Worm (Caenorhabditis elegans) whole organism, L2 larva: ENCODE data around the gene cct-6.

Source experiments
- C34F6.9 ChIP-seq: fragments of 150-350 bp; optimal IDR thresholded peaks from 2 replicates; lab custom pipeline; 2014; ENCODE audit warnings: missing biosample characterization, missing genetic modification characterization
- F13H6.1 ChIP-seq: sonication (generic microtip); optimal IDR thresholded peaks from 2 replicates; lab custom pipeline; 2016; ENCODE audit warnings: missing genetic modification characterization, missing compliant biosample characterization
- R02D3.7 ChIP-seq: fragments of 150-350 bp; optimal IDR thresholded peaks from 2 replicates; lab custom pipeline; 2014; ENCODE audit warnings: missing biosample characterization, missing genetic modification characterization
- Y55F3AM.14 ChIP-seq: fragments of 200-800 bp; sonication (Bioruptor generic); optimal IDR thresholded peaks from 2 replicates; lab custom pipeline; 2018; ENCODE audit warnings: mild to moderate bottlenecking, missing genetic modification characterization, missing compliant biosample characterization
- ZK546.5 ChIP-seq: sonication (generic microtip); optimal IDR thresholded peaks from 2 replicates; lab custom pipeline; 2017; ENCODE audit warnings: missing biosample characterization, missing genetic modification characterization
- alr-1 ChIP-seq: fragments of 150-350 bp; optimal IDR thresholded peaks from 2 replicates; lab custom pipeline; 2014; ENCODE audit warnings: missing biosample characterization, missing genetic modification characterization
- aly-2 ChIP-seq: fragments of 150-350 bp; optimal IDR thresholded peaks from 2 replicates; lab custom pipeline; 2014; ENCODE audit warnings: missing biosample characterization, missing genetic modification characterization
- ama-1 ChIP-seq: fragments of 150-350 bp; optimal IDR thresholded peaks from 2 replicates; lab custom pipeline; 2018; ENCODE audit warnings: inconsistent platforms
- blmp-1 ChIP-seq: sonication (generic microtip); optimal IDR thresholded peaks from 2 replicates; lab custom pipeline; 2017; ENCODE audit warnings: missing genetic modification characterization, mild to moderate bottlenecking, missing compliant biosample characterization, antibody characterized with exemption, moderate library complexity; ENCODE audit not compliant: insufficient read depth
- ceh-16 ChIP-seq: fragments of 150-350 bp; optimal IDR thresholded peaks from 2 replicates; lab custom pipeline; 2014; ENCODE audit warnings: missing biosample characterization, missing genetic modification characterization
- ceh-82 ChIP-seq: fragments of 150-350 bp; optimal IDR thresholded peaks from 2 replicates; lab custom pipeline; 2014; ENCODE audit warnings: missing biosample characterization, missing genetic modification characterization
- crh-2 ChIP-seq: sonication (generic microtip); optimal IDR thresholded peaks from 2 replicates; lab custom pipeline; 2017; ENCODE audit warnings: missing biosample characterization, missing genetic modification characterization
- dmd-4 ChIP-seq: sonication (generic microtip); optimal IDR thresholded peaks from 2 replicates; lab custom pipeline; 2017; ENCODE audit warnings: missing biosample characterization, missing genetic modification characterization
- egl-27 ChIP-seq: sonication (generic microtip); optimal IDR thresholded peaks from 3 replicates; lab custom pipeline; 2017; ENCODE audit warnings: missing biosample characterization, missing genetic modification reagents, missing genetic modification characterization
- elt-1 ChIP-seq: fragments of 150-350 bp; optimal IDR thresholded peaks from 2 replicates; lab custom pipeline; 2014; ENCODE audit warnings: missing biosample characterization, missing genetic modification characterization
- elt-3 ChIP-seq: sonication (generic microtip); optimal IDR thresholded peaks from 2 replicates; lab custom pipeline; 2017; ENCODE audit warnings: missing biosample characterization, missing genetic modification characterization
- fos-1 ChIP-seq: fragments of 150-350 bp; optimal IDR thresholded peaks from 2 replicates; lab custom pipeline; 2014; ENCODE audit warnings: missing biosample characterization, missing genetic modification characterization
- gmeb-1 ChIP-seq: fragments of 150-350 bp; optimal IDR thresholded peaks from 2 replicates; lab custom pipeline; 2014; ENCODE audit warnings: missing biosample characterization, missing genetic modification characterization
- lin-11 ChIP-seq: fragments of 150-350 bp; sonication (generic microtip); optimal IDR thresholded peaks from 2 replicates; lab custom pipeline; 2014; ENCODE audit warnings: missing biosample characterization, missing genetic modification characterization, inconsistent platforms, mixed read lengths
- lin-13 ChIP-seq: fragments of 150-350 bp; optimal IDR thresholded peaks from 2 replicates; lab custom pipeline; 2014; ENCODE audit warnings: missing biosample characterization, missing genetic modification reagents, missing genetic modification characterization
- lin-39 ChIP-seq: fragments of 150-350 bp; optimal IDR thresholded peaks from 2 replicates; lab custom pipeline; 2014; ENCODE audit warnings: missing biosample characterization, missing genetic modification reagents, missing genetic modification characterization
- lsy-2 ChIP-seq, 2 experiments: fragments of 150-350 bp in 1 of 2; sonication (generic microtip) in 1 of 2; optimal IDR thresholded peaks; 2 replicates each; lab custom pipeline; 2014 to 2017; ENCODE audit warnings: missing biosample characterization in 2 of 2, missing genetic modification characterization in 2 of 2
- mab-5 ChIP-seq: fragments of 150-350 bp; optimal IDR thresholded peaks from 2 replicates; lab custom pipeline; 2014; ENCODE audit warnings: missing biosample characterization, missing genetic modification characterization
- mbf-1 ChIP-seq: sonication (generic microtip); optimal IDR thresholded peaks from 2 replicates; lab custom pipeline; 2017; ENCODE audit warnings: missing biosample characterization, missing genetic modification characterization
- mdl-1 ChIP-seq, 2 experiments: fragments of 150-350 bp in 1 of 2; sonication (generic microtip) in 1 of 2; optimal IDR thresholded peaks; 2 replicates each; lab custom pipeline; 2017; ENCODE audit warnings: missing biosample characterization in 2 of 2, missing genetic modification characterization in 2 of 2
- nhr-10 ChIP-seq: sonication (generic microtip); optimal IDR thresholded peaks from 2 replicates; lab custom pipeline; 2017; ENCODE audit warnings: missing biosample characterization, missing genetic modification characterization
- nhr-11 ChIP-seq: fragments of 150-350 bp; optimal IDR thresholded peaks from 2 replicates; lab custom pipeline; 2014; ENCODE audit warnings: missing biosample characterization, missing genetic modification characterization
- nhr-12 ChIP-seq: fragments of 150-350 bp; optimal IDR thresholded peaks from 2 replicates; lab custom pipeline; 2014; ENCODE audit warnings: missing biosample characterization, missing genetic modification characterization
- nhr-129 ChIP-seq: fragments of 150-350 bp; optimal IDR thresholded peaks from 2 replicates; lab custom pipeline; 2014; ENCODE audit warnings: missing biosample characterization, missing genetic modification characterization
- nhr-21 ChIP-seq: fragments of 150-350 bp; optimal IDR thresholded peaks from 2 replicates; lab custom pipeline; 2014; ENCODE audit warnings: missing biosample characterization, missing genetic modification characterization
- nhr-23 ChIP-seq: fragments of 150-350 bp; optimal IDR thresholded peaks from 2 replicates; lab custom pipeline; 2014; ENCODE audit warnings: missing biosample characterization, missing genetic modification reagents, missing genetic modification characterization
- nhr-237 ChIP-seq: fragments of 150-350 bp; optimal IDR thresholded peaks from 2 replicates; lab custom pipeline; 2014; ENCODE audit warnings: missing biosample characterization, missing genetic modification characterization
- nhr-25 ChIP-seq: fragments of 150-350 bp; sonication (generic microtip); optimal IDR thresholded peaks from 3 replicates; lab custom pipeline; 2014; ENCODE audit warnings: missing biosample characterization, missing genetic modification characterization
- nhr-6 ChIP-seq: fragments of 150-350 bp; optimal IDR thresholded peaks from 2 replicates; lab custom pipeline; 2014; ENCODE audit warnings: missing biosample characterization, missing genetic modification characterization
- nhr-77 ChIP-seq: fragments of 150-350 bp; optimal IDR thresholded peaks from 2 replicates; lab custom pipeline; 2014; ENCODE audit warnings: missing biosample characterization, missing genetic modification characterization
- peb-1 ChIP-seq: fragments of 150-350 bp; optimal IDR thresholded peaks from 2 replicates; lab custom pipeline; 2014; ENCODE audit warnings: missing biosample characterization, missing genetic modification characterization
- sem-4 ChIP-seq: fragments of 150-350 bp; optimal IDR thresholded peaks from 2 replicates; lab custom pipeline; 2014; ENCODE audit warnings: missing biosample characterization, missing genetic modification reagents, missing genetic modification characterization
- skn-1 ChIP-seq: sonication (generic microtip); optimal IDR thresholded peaks from 2 replicates; lab custom pipeline; 2017; ENCODE audit warnings: missing biosample characterization, missing genetic modification characterization
- sma-3 ChIP-seq: sonication (generic microtip); optimal IDR thresholded peaks from 2 replicates; lab custom pipeline; 2016; ENCODE audit warnings: missing genetic modification reagents, missing genetic modification characterization, missing compliant biosample characterization
- sma-9 ChIP-seq, 2 experiments: fragments of 150-350 bp in 1 of 2; sonication (generic microtip) in 1 of 2; optimal IDR thresholded peaks; 2 replicates each; lab custom pipeline; 2014 to 2016; ENCODE audit warnings: missing genetic modification characterization in 2 of 2, mild to moderate bottlenecking in 1 of 2, missing biosample characterization in 1 of 2, missing compliant biosample characterization in 1 of 2, missing genetic modification reagents in 1 of 2, moderate library complexity in 1 of 2
- snpc-4 ChIP-seq: fragments of 150-350 bp; optimal IDR thresholded peaks from 2 replicates; lab custom pipeline; 2014; ENCODE audit warnings: missing biosample characterization, missing genetic modification characterization
- unc-39 ChIP-seq: fragments of 150-350 bp; optimal IDR thresholded peaks from 2 replicates; lab custom pipeline; 2014; ENCODE audit warnings: missing biosample characterization, missing genetic modification characterization
- unc-55 ChIP-seq: fragments of 150-350 bp; sonication (generic microtip); optimal IDR thresholded peaks from 3 replicates; lab custom pipeline; 2014; ENCODE audit warnings: missing biosample characterization, missing genetic modification reagents, missing genetic modification characterization
- unc-62 ChIP-seq: fragments of 150-350 bp; optimal IDR thresholded peaks from 2 replicates; lab custom pipeline; 2014; ENCODE audit warnings: missing biosample characterization, missing genetic modification reagents, missing genetic modification characterization
- zag-1 ChIP-seq: fragments of 150-350 bp; optimal IDR thresholded peaks from 2 replicates; lab custom pipeline; 2014; ENCODE audit warnings: missing biosample characterization, missing genetic modification characterization
- ztf-1 ChIP-seq: fragments of 200-800 bp; sonication (Bioruptor generic); conservative IDR thresholded peaks from 2 replicates; pipeline ENCODE4 v1.3.6; 2022; ENCODE audit warnings: missing genetic modification characterization, missing compliant biosample characterization
- ztf-11 ChIP-seq: sonication (generic microtip); optimal IDR thresholded peaks from 2 replicates; lab custom pipeline; 2017; ENCODE audit warnings: missing biosample characterization, missing genetic modification characterization
- ztf-4 ChIP-seq: fragments of 150-350 bp; optimal IDR thresholded peaks from 2 replicates; lab custom pipeline; 2014; ENCODE audit warnings: missing biosample characterization, missing genetic modification characterization

Gene cct-6

DNA sequence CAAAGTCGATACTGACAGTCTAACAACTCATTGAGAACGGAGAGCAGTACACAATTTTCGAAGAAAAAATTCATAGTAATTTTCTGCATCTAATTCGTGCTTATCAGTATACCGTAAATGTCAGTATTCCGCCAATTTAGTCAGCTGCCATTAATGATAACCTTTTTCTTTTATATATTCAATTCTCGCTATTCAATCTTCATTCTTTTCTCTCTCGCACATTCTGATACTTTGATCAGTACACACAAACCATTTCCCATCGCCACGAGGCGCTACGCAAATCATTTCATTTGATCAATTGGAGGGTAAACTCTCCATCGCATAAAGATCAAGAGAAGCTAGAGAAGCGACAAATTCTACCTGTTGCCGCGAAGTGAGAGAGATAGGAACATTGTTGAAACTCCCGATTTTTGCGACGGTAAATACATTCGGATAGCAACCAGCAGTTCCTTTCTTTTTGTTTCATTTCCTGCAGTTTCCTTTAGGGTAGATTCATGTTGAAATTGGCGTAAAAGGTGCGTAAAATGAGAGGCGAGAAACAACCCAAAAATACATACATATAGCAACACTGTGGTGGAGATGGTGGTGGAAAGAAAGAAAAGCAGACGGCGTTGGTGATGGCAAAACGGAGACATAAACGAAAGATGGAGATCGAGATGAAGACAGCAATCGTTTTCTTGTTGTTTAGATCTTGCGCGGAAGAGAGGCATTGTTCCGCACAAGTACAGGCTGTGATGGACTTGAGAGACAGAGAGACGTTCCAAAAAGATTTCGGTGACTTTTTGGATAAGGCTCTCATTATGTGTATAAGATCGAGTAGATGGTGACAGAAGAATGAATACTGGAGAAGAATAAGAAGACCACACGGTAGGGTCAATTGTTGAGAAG, 17.1 kb downstream of the cct-6 start:
- TF ChIP-seq mbf-1 (no peak), nhr-23 (tag; lab: Kevin White, UChicago) (no peak), F13H6.1 (tag; lab: Kevin White, UChicago) (peak; percentile 69), sem-4 (no peak), egl-27 (peak; percentile 72), ceh-82 (tag; lab: Kevin White, UChicago) (no peak), alr-1 (tag; lab: Kevin White, UChicago) (no peak), nhr-11 (tag; lab: Kevin White, UChicago) (no peak), nhr-237 (tag; lab: Kevin White, UChicago) (no peak), unc-55 (no peak), lin-11 (tag; lab: Kevin White, UChicago) (no peak), ZK546.5 (no peak), snpc-4 (tag; lab: Kevin White, UChicago) (no peak), nhr-129 (peak; percentile 62), C34F6.9 (tag; lab: Kevin White, UChicago) (no peak), nhr-25 (tag; lab: Kevin White, UChicago) (peak; percentile 54), lin-39 (no peak), ztf-11 (tag; lab: Kevin White, UChicago) (no peak), nhr-21 (tag; lab: Kevin White, UChicago) (peak; percentile 73), Y55F3AM.14 (GFP tag; lab: Kevin White, UChicago) (no peak), ama-1 (lab: Kevin White, UChicago) (peak; percentile 73), peb-1 (tag; lab: Kevin White, UChicago) (no peak), aly-2 (tag; lab: Kevin White, UChicago) (no peak), elt-1 (tag; lab: Kevin White, UChicago) (peak; percentile 96), blmp-1 (tag; lab: Kevin White, UChicago) (peak; percentile 36), ztf-4 (tag; lab: Kevin White, UChicago) (peak; percentile 24), lsy-2 (tag; optimal IDR thresholded peaks at IDR 0.05; lab: Kevin White, UChicago) (peak in 1 of 2 experiments; percentile 58), zag-1 (tag; lab: Kevin White, UChicago) (no peak), unc-39 (tag; lab: Kevin White, UChicago) (no peak), nhr-77 (tag; lab: Kevin White, UChicago) (no peak), elt-3 (tag; lab: Kevin White, UChicago) (no peak), lin-13 (GFP tag; lab: Kevin White, UChicago) (no peak), mdl-1 (tag; optimal IDR thresholded peaks at IDR 0.05; lab: Kevin White, UChicago) (peak; percentile 60 to 72), sma-3 (GFP tag; lab: Kevin White, UChicago) (peak; percentile 71), ceh-16 (tag; lab: Kevin White, UChicago) (peak; percentile 9), skn-1 (no peak), dmd-4 (tag; lab: Kevin White, UChicago) (no peak), crh-2 (tag; lab: Kevin White, UChicago) (peak; percentile 92), fos-1 (tag; lab: Kevin White, UChicago) (peak; percentile 95), nhr-10 (no peak), unc-62 (GFP tag; lab: Kevin White, UChicago) (no peak), ztf-1 (GFP tag; lab: Robert Waterston, UW) (no peak), mab-5 (tag; lab: Kevin White, UChicago) (no peak), R02D3.7 (tag; lab: Kevin White, UChicago) (no peak), sma-9 (GFP tag; optimal IDR thresholded peaks at IDR 0.05; lab: Kevin White, UChicago) (peak; percentile 89), sma-9 (tag; optimal IDR thresholded peaks at IDR 0.05; lab: Kevin White, UChicago) (no peak), nhr-6 (no peak), nhr-12 (tag; lab: Kevin White, UChicago) (no peak), gmeb-1 (tag; lab: Kevin White, UChicago) (peak; percentile 53)
